Fruit fly (Drosophila melanogaster) whole organism, prepupa: Measurements from ENCODE around the gene CG17110.

Source experiments
- CG10631 ChIP-seq: fragments of 200-800 bp; sonication (Bioruptor generic); optimal IDR thresholded peaks from 2 replicates; lab custom pipeline; 2016; ENCODE audit warnings: missing biosample characterization, missing genetic modification characterization
- CG10669 ChIP-seq: fragments of 200-800 bp; sonication (Bioruptor generic); optimal IDR thresholded peaks from 3 replicates; lab custom pipeline; 2018; ENCODE audit warnings: missing biosample characterization, mild to moderate bottlenecking, missing genetic modification characterization, moderate library complexity
- CG11294 ChIP-seq: fragments of 200-800 bp; sonication (Bioruptor generic); IDR thresholded peaks from 2 replicates; pipeline ENCODE4 v1.3.6; 2022; ENCODE audit warnings: missing biosample characterization, missing genetic modification characterization
- CG11762 ChIP-seq: fragments of 200-800 bp; sonication (Bioruptor generic); optimal IDR thresholded peaks from 3 replicates; lab custom pipeline; 2016; ENCODE audit warnings: missing biosample characterization, missing genetic modification characterization; ENCODE audit not compliant: insufficient read depth
- CG11902 ChIP-seq: fragments of 200-800 bp; sonication (Bioruptor generic); optimal IDR thresholded peaks from 3 replicates; lab custom pipeline; 2016; ENCODE audit warnings: missing biosample characterization, missing genetic modification characterization
- CG15336 ChIP-seq: fragments of 200-800 bp; sonication (Bioruptor generic); IDR thresholded peaks from 2 replicates; pipeline ENCODE4 v1.3.6; 2022; ENCODE audit warnings: missing biosample characterization, missing genetic modification characterization
- CG1621 ChIP-seq: fragments of 200-800 bp; sonication (Bioruptor generic); optimal IDR thresholded peaks from 3 replicates; lab custom pipeline; 2018; ENCODE audit warnings: missing biosample characterization, mild to moderate bottlenecking, missing genetic modification characterization
- CG16779 ChIP-seq: fragments of 200-800 bp; sonication (Bioruptor generic); optimal IDR thresholded peaks from 3 replicates; lab custom pipeline; 2017; ENCODE audit warnings: missing biosample characterization, mild to moderate bottlenecking, missing genetic modification characterization
- CG34406 ChIP-seq: fragments of 200-800 bp; sonication (Bioruptor generic); optimal IDR thresholded peaks from 3 replicates; lab custom pipeline; 2016; ENCODE audit warnings: missing biosample characterization, missing genetic modification characterization
- CG6163 ChIP-seq: fragments of 200-800 bp; sonication (Bioruptor generic); IDR thresholded peaks from 3 replicates; pipeline ENCODE4 v1.3.6; 2022; ENCODE audit warnings: missing biosample characterization, missing genetic modification characterization
- CG6276 ChIP-seq: fragments of 200-800 bp; sonication (Bioruptor generic); optimal IDR thresholded peaks from 2 replicates; lab custom pipeline; 2017; ENCODE audit warnings: missing biosample characterization, mild to moderate bottlenecking, missing genetic modification characterization
- CG6808 ChIP-seq: fragments of 200-800 bp; sonication (Bioruptor generic); optimal IDR thresholded peaks from 3 replicates; lab custom pipeline; 2017; ENCODE audit warnings: missing biosample characterization, missing genetic modification characterization, mild to moderate bottlenecking, moderate library complexity, missing genetic modification reagents
- CG6854 ChIP-seq: fragments of 200-800 bp; sonication (Bioruptor generic); optimal IDR thresholded peaks from 2 replicates; lab custom pipeline; 2017; ENCODE audit warnings: missing biosample characterization, mild to moderate bottlenecking, missing genetic modification characterization
- CG8632 ChIP-seq: fragments of 200-800 bp; sonication (Bioruptor generic); optimal IDR thresholded peaks from 3 replicates; lab custom pipeline; 2016; ENCODE audit warnings: missing biosample characterization, missing genetic modification characterization
- Eip75B ChIP-seq: fragments of 200-800 bp; sonication (Bioruptor generic); optimal IDR thresholded peaks from 3 replicates; lab custom pipeline; 2016; ENCODE audit warnings: missing biosample characterization, missing genetic modification characterization
- Eip78C ChIP-seq: fragments of 200-800 bp; sonication (Bioruptor generic); peaks from one replicate; lab custom pipeline; 2016; ENCODE audit warnings: missing biosample characterization, missing genetic modification characterization
- Eip93F ChIP-seq: fragments of 200-800 bp; sonication (Bioruptor generic); optimal IDR thresholded peaks from 2 replicates; lab custom pipeline; 2016; ENCODE audit warnings: missing biosample characterization, mild to moderate bottlenecking, missing genetic modification characterization
- Ets96B ChIP-seq: fragments of 200-800 bp; optimal IDR thresholded peaks from 2 replicates; lab custom pipeline; 2019; ENCODE audit warnings: missing biosample characterization, mild to moderate bottlenecking, missing genetic modification characterization, moderate library complexity
- Gug ChIP-seq: fragments of 200-800 bp; sonication (Bioruptor generic); IDR thresholded peaks from 2 replicates; pipeline ENCODE4 v1.3.6; 2022; ENCODE audit warnings: missing biosample characterization, missing genetic modification characterization
- Hr38 ChIP-seq: sonication (Bioruptor generic); optimal IDR thresholded peaks from 2 replicates; lab custom pipeline; 2016; ENCODE audit warnings: missing biosample characterization, missing genetic modification characterization
- Hr39 ChIP-seq: fragments of 200-800 bp; sonication (Bioruptor generic); optimal IDR thresholded peaks from 2 replicates; lab custom pipeline; 2016; ENCODE audit warnings: missing biosample characterization, missing genetic modification characterization
- Lpt ChIP-seq: fragments of 200-800 bp; sonication (Bioruptor generic); optimal IDR thresholded peaks from 3 replicates; lab custom pipeline; 2016; ENCODE audit warnings: missing biosample characterization, missing genetic modification characterization
- Met ChIP-seq: fragments of 200-800 bp; sonication (Bioruptor generic); optimal IDR thresholded peaks from 3 replicates; lab custom pipeline; 2016; ENCODE audit warnings: missing biosample characterization, missing genetic modification characterization
- OdsH ChIP-seq: fragments of 200-800 bp; sonication (Bioruptor generic); optimal IDR thresholded peaks from 3 replicates; lab custom pipeline; 2016; ENCODE audit warnings: missing biosample characterization, missing genetic modification characterization
- Sox102F ChIP-seq: fragments of 200-800 bp; sonication (Bioruptor generic); optimal IDR thresholded peaks from 2 replicates; lab custom pipeline; 2016; ENCODE audit warnings: missing biosample characterization, mild to moderate bottlenecking, missing genetic modification characterization
- Sox14 ChIP-seq: fragments of 200-800 bp; sonication (Bioruptor generic); optimal IDR thresholded peaks from 3 replicates; lab custom pipeline; 2016; ENCODE audit warnings: missing biosample characterization, missing genetic modification characterization
- Sox15 ChIP-seq: fragments of 200-800 bp; sonication (Bioruptor generic); optimal IDR thresholded peaks from 3 replicates; lab custom pipeline; 2016; ENCODE audit warnings: missing biosample characterization, missing genetic modification characterization
- achi ChIP-seq: fragments of 200-800 bp; sonication (Bioruptor generic); optimal IDR thresholded peaks from 3 replicates; lab custom pipeline; 2016; ENCODE audit warnings: missing biosample characterization, missing genetic modification characterization
- acj6 ChIP-seq: fragments of 200-800 bp; sonication (Bioruptor generic); optimal IDR thresholded peaks from 3 replicates; lab custom pipeline; 2016; ENCODE audit warnings: missing biosample characterization, missing genetic modification characterization
- cyc ChIP-seq: fragments of 200-800 bp; sonication (Bioruptor generic); optimal IDR thresholded peaks from 3 replicates; lab custom pipeline; 2016; ENCODE audit warnings: missing biosample characterization, missing genetic modification characterization
- dac ChIP-seq: fragments of 200-800 bp; sonication (Bioruptor generic); optimal IDR thresholded peaks from 2 replicates; lab custom pipeline; 2017; ENCODE audit warnings: missing biosample characterization, mild to moderate bottlenecking, missing genetic modification characterization
- dsx ChIP-seq: fragments of 200-800 bp; optimal IDR thresholded peaks from 3 replicates; lab custom pipeline; 2019; ENCODE audit warnings: missing biosample characterization, mild to moderate bottlenecking, missing genetic modification characterization, moderate library complexity; ENCODE audit not compliant: poor library complexity, severe bottlenecking
- eg ChIP-seq: fragments of 200-800 bp; sonication (Bioruptor generic); IDR thresholded peaks from 3 replicates; pipeline ENCODE4 v1.3.6; 2022; ENCODE audit warnings: missing biosample characterization, missing genetic modification characterization
- esn ChIP-seq: fragments of 200-800 bp; sonication (Bioruptor generic); optimal IDR thresholded peaks from 2 replicates; lab custom pipeline; 2016; ENCODE audit warnings: missing biosample characterization, mild to moderate bottlenecking, missing genetic modification characterization, moderate library complexity
- fd85E ChIP-seq: fragments of 200-800 bp; sonication (Bioruptor generic); optimal IDR thresholded peaks from 3 replicates; lab custom pipeline; 2016; ENCODE audit warnings: missing biosample characterization, missing genetic modification characterization
- fkh ChIP-seq: fragments of 200-800 bp; sonication (Bioruptor generic); optimal IDR thresholded peaks from 3 replicates; lab custom pipeline; 2017; ENCODE audit warnings: missing biosample characterization, mild to moderate bottlenecking, missing genetic modification characterization, moderate library complexity
- lz ChIP-seq: fragments of 200-800 bp; sonication (Bioruptor generic); optimal IDR thresholded peaks from 3 replicates; lab custom pipeline; 2016; ENCODE audit warnings: missing biosample characterization, missing genetic modification characterization
- net ChIP-seq: fragments of 200-800 bp; sonication (Bioruptor generic); optimal IDR thresholded peaks from 3 replicates; lab custom pipeline; 2016; ENCODE audit warnings: missing biosample characterization, missing genetic modification characterization
- salr ChIP-seq, 2 experiments: fragments of 200-800 bp; sonication (Bioruptor generic); optimal IDR thresholded peaks; 3 replicates each; lab custom pipeline; 2016 to 2018; ENCODE audit warnings: missing biosample characterization in 2 of 2, missing genetic modification characterization in 2 of 2, mild to moderate bottlenecking in 1 of 2
- spab ChIP-seq: fragments of 200-800 bp; sonication (Bioruptor generic); optimal IDR thresholded peaks from 2 replicates; lab custom pipeline; 2017; ENCODE audit warnings: missing biosample characterization, mild to moderate bottlenecking, missing genetic modification characterization, missing genetic modification reagents
- ss ChIP-seq, 2 experiments: fragments of 200-800 bp; sonication (Bioruptor generic); optimal IDR thresholded peaks; 2 replicates in 1 of 2; 3 replicates in 1 of 2; lab custom pipeline; 2017 to 2018; ENCODE audit warnings: mild to moderate bottlenecking in 2 of 2, missing biosample characterization in 2 of 2, missing genetic modification characterization in 2 of 2, moderate library complexity in 1 of 2
- svp ChIP-seq: fragments of 200-800 bp; sonication (Bioruptor generic); peaks from one replicate; lab custom pipeline; 2016; ENCODE audit warnings: missing biosample characterization, missing genetic modification characterization
- topi ChIP-seq: fragments of 200-800 bp; sonication (Bioruptor generic); optimal IDR thresholded peaks from 3 replicates; lab custom pipeline; 2016; ENCODE audit warnings: missing biosample characterization, missing genetic modification characterization

CG17110 gene

dm6 chr3R:23048690-23049118, 42.8 kb upstream of the CG17110 start (continued):
- TF ChIP-seq spab (GFP tag; lab: Kevin White, UChicago) (peak; percentile 78), topi (GFP tag; lab: Kevin White, UChicago) (peak; percentile 89), ss (GFP tag; optimal IDR thresholded peaks at IDR 0.05; lab: Kevin White, UChicago) (peak; percentile 62 to 71), Eip75B (peak; percentile 87), Hr38 (GFP tag; lab: Kevin White, UChicago) (no peak), CG8632 (peak; percentile 85), CG15336 (peak; percentile 91), Gug (GFP tag; lab: Robert Waterston, UW) (peak; percentile 77), CG6808 (GFP tag; lab: Kevin White, UChicago) (peak; percentile 83), Eip93F (GFP tag; lab: Kevin White, UChicago) (peak; percentile 0), CG11294 (GFP tag; lab: Robert Waterston, UW) (peak; percentile 60), CG6276 (GFP tag; lab: Kevin White, UChicago) (peak; percentile 85), Eip78C (peak; percentile 98), dac (peak; percentile 72), OdsH (GFP tag; lab: Kevin White, UChicago) (peak; percentile 89), fkh (GFP tag; lab: Kevin White, UChicago) (peak; percentile 67), Sox102F (GFP tag; lab: Kevin White, UChicago) (peak; percentile 74), Ets96B (tag; lab: Kevin White, UChicago) (peak; percentile 83)

- TF ChIP-seq lz (GFP tag; lab: Kevin White, UChicago) (no peak), Lpt (GFP tag; lab: Kevin White, UChicago) (no peak), CG11762 (GFP tag; lab: Kevin White, UChicago) (no peak), CG16779 (tag; lab: Kevin White, UChicago) (no peak), topi (GFP tag; lab: Kevin White, UChicago) (no peak), fd85E (GFP tag; lab: Kevin White, UChicago) (no peak), CG8632 (no peak), dac (no peak), CG34406 (GFP tag; lab: Kevin White, UChicago) (no peak), dsx (GFP tag; lab: Kevin White, UChicago) (no peak), achi (no peak), CG10631 (no peak)
- TF ChIP-seq, all 60 proteins: peak for 0
Observed at dm6 chr3R:23051639-23052125, 39.8 kb upstream of the CG17110 start, which contains the start of gene Gr94a. Gr94a (plus strand) TSS chr3R:23051689.

- TF ChIP-seq dsx (GFP tag; lab: Kevin White, UChicago) (no peak), CG11294 (GFP tag; lab: Robert Waterston, UW) (no peak), Sox102F (GFP tag; lab: Kevin White, UChicago) (no peak), CG11902 (GFP tag; lab: Kevin White, UChicago) (no peak), Sox14 (GFP tag; lab: Kevin White, UChicago) (no peak), eg (no peak), CG15336 (no peak)
- TF ChIP-seq, all 60 proteins: peak for 0
Observed at dm6 chr3R:23053135-23053730, 38.3 kb upstream of the CG17110 start.

- TF ChIP-seq Sox15 (GFP tag; lab: Kevin White, UChicago), result peak; percentile 5
- TF ChIP-seq achi, result peak; percentile 96
- TF ChIP-seq Gug (GFP tag; lab: Robert Waterston, UW), result no peak
- TF ChIP-seq Hr39 (GFP tag; lab: Kevin White, UChicago), result peak; percentile 63
- peak; percentile 50 for TF ChIP-seq CG1621 (tag; lab: Kevin White, UChicago)
- TF ChIP-seq acj6 (GFP tag; lab: Kevin White, UChicago), result peak; percentile 62
- TF ChIP-seq fkh (GFP tag; lab: Kevin White, UChicago), result peak; percentile 42
- TF ChIP-seq svp (GFP tag; lab: Kevin White, UChicago), result peak; percentile 70
- peak; percentile 5 for TF ChIP-seq fd85E (GFP tag; lab: Kevin White, UChicago)
- TF ChIP-seq Sox14 (GFP tag; lab: Kevin White, UChicago), result peak; percentile 33
- TF ChIP-seq CG6854 (GFP tag; lab: Kevin White, UChicago), result peak; percentile 67
- TF ChIP-seq esn (GFP tag; lab: Kevin White, UChicago), result peak; percentile 70
- peak; percentile 63 for TF ChIP-seq topi (GFP tag; lab: Kevin White, UChicago)
- no peak for TF ChIP-seq CG10631
- TF ChIP-seq CG6163 (GFP tag; lab: Robert Waterston, UW), result peak; percentile 64
- TF ChIP-seq net (GFP tag; lab: Kevin White, UChicago), result peak; percentile 37
- peak in 1 of 2 experiments; percentile 71 for TF ChIP-seq salr (GFP tag; optimal IDR thresholded peaks at IDR 0.05; lab: Kevin White, UChicago)
- TF ChIP-seq lz (GFP tag; lab: Kevin White, UChicago), result peak; percentile 64
- TF ChIP-seq cyc, result peak; percentile 71
- TF ChIP-seq CG10669 (GFP tag; lab: Kevin White, UChicago), result no peak
- TF ChIP-seq eg, result peak; percentile 49; the same call in 1 of the 3 replicates
- peak; percentile 66 for TF ChIP-seq Met (GFP tag; lab: Kevin White, UChicago)
Observed at dm6 chr3R:23053936-23054335, 37.6 kb upstream of the CG17110 start, which contains the start of gene p53. p53 (minus strand) TSS chr3R:23054082.
